Worm (Caenorhabditis elegans) whole organism, mixed stage, embryonic: ENCODE measurements around the gene lmd-4.

Experiments
- lsy-2 ChIP-seq: fragments of 150-350 bp; optimal IDR thresholded peaks from 2 replicates; lab custom pipeline; 2014; ENCODE audit warnings: missing biosample characterization, missing genetic modification characterization
- unc-62 ChIP-seq: fragments of 150-350 bp; optimal IDR thresholded peaks from 2 replicates; lab custom pipeline; 2014; ENCODE audit warnings: missing biosample characterization, missing genetic modification reagents, missing genetic modification characterization

- TF ChIP-seq unc-62 (GFP tag; lab: Kevin White, UChicago): no peak
- no peak for TF ChIP-seq lsy-2
Measured at ce11 chrV:7364059-7364458, 43.2 kb upstream of the lmd-4 start, which contains the start of gene cyp-35A2.
